Worm (Caenorhabditis elegans) whole organism, L4 larva: ENCODE results near the gene srgp-1.

ENCODE experiments used
- F10B5.3 ChIP-seq: sonication (generic microtip); optimal IDR thresholded peaks from 2 replicates; lab custom pipeline; 2016; ENCODE audit warnings: mild to moderate bottlenecking, missing genetic modification characterization, missing compliant biosample characterization
- F37D6.2 ChIP-seq: sonication (generic microtip); optimal IDR thresholded peaks from 2 replicates; lab custom pipeline; 2016; ENCODE audit warnings: mild to moderate bottlenecking, missing genetic modification characterization, missing compliant biosample characterization
- F44E2.7 ChIP-seq: fragments of 200-800 bp; sonication (Bioruptor generic); IDR thresholded peaks from 2 replicates; pipeline ENCODE4 v2.1.2; 2022; ENCODE audit warnings: missing genetic modification characterization, missing compliant biosample characterization
- F49E8.2 ChIP-seq: sonication (generic microtip); optimal IDR thresholded peaks from 2 replicates; lab custom pipeline; 2016; ENCODE audit warnings: missing compliant biosample characterization, mild to moderate bottlenecking, missing genetic modification characterization, borderline replicate concordance
- ZK337.2 ChIP-seq: fragments of 200-800 bp; sonication (Bioruptor generic); IDR thresholded peaks from 2 replicates; pipeline ENCODE4 v1.3.6; 2022; ENCODE audit warnings: missing genetic modification reagents, missing genetic modification characterization, missing compliant biosample characterization
- ama-1 ChIP-seq: fragments of 150-350 bp; optimal IDR thresholded peaks from 2 replicates; lab custom pipeline; 2014; ENCODE audit warnings: inconsistent platforms, mixed read lengths
- arid-1 ChIP-seq: fragments of 200-800 bp; sonication (Bioruptor generic); conservative IDR thresholded peaks from 2 replicates; pipeline ENCODE4 v1.3.6; 2022; ENCODE audit warnings: missing genetic modification reagents, missing genetic modification characterization, missing compliant biosample characterization
- ceh-28 ChIP-seq: fragments of 150-350 bp; optimal IDR thresholded peaks from 2 replicates; lab custom pipeline; 2014; ENCODE audit warnings: missing biosample characterization, missing genetic modification reagents, missing genetic modification characterization
- ceh-44 ChIP-seq: fragments of 200-800 bp; sonication (Bioruptor generic); IDR thresholded peaks from 2 replicates; pipeline ENCODE4 v1.3.6; 2022; ENCODE audit warnings: missing genetic modification reagents, missing genetic modification characterization, missing compliant biosample characterization
- ces-1 ChIP-seq: fragments of 150-350 bp; sonication (generic microtip); optimal IDR thresholded peaks from 4 replicates; lab custom pipeline; 2014; ENCODE audit warnings: missing biosample characterization, missing genetic modification reagents, missing genetic modification characterization
- ctbp-1 ChIP-seq: fragments of 200-800 bp; sonication (Bioruptor generic); IDR thresholded peaks from 2 replicates; pipeline ENCODE4 v1.3.6; 2022; ENCODE audit warnings: missing genetic modification reagents, missing genetic modification characterization, missing compliant biosample characterization
- daf-12 ChIP-seq: fragments of 150-350 bp; optimal IDR thresholded peaks from 2 replicates; lab custom pipeline; 2014; ENCODE audit warnings: missing biosample characterization, missing genetic modification reagents, missing genetic modification characterization
- dmd-6 ChIP-seq: fragments of 200-800 bp; sonication (Bioruptor generic); IDR thresholded peaks from 2 replicates; pipeline ENCODE4 v1.3.6; 2022; ENCODE audit warnings: missing genetic modification reagents, missing genetic modification characterization, missing compliant biosample characterization
- dmd-9 ChIP-seq: fragments of 200-800 bp; sonication (Bioruptor generic); IDR thresholded peaks from 2 replicates; pipeline ENCODE4 v1.3.6; 2022; ENCODE audit warnings: missing genetic modification reagents, missing genetic modification characterization, missing compliant biosample characterization
- dpl-1 ChIP-seq: fragments of 150-350 bp; optimal IDR thresholded peaks from 2 replicates; lab custom pipeline; 2014; ENCODE audit warnings: missing biosample characterization, missing genetic modification reagents, missing genetic modification characterization
- duxl-1 ChIP-seq: sonication (generic microtip); optimal IDR thresholded peaks from 2 replicates; lab custom pipeline; 2016; ENCODE audit warnings: mild to moderate bottlenecking, missing genetic modification characterization, moderate library complexity, missing compliant biosample characterization; ENCODE audit not compliant: poor library complexity
- dve-1 ChIP-seq: sonication (generic microtip); optimal IDR thresholded peaks from 2 replicates; lab custom pipeline; 2017; ENCODE audit warnings: antibody characterized with exemption, mild to moderate bottlenecking, missing genetic modification characterization, missing compliant biosample characterization; ENCODE audit not compliant: insufficient read depth
- egl-27 ChIP-seq: sonication (generic microtip); optimal IDR thresholded peaks from 3 replicates; lab custom pipeline; 2017; ENCODE audit warnings: missing biosample characterization, missing genetic modification reagents, missing genetic modification characterization
- gei-8 ChIP-seq: fragments of 200-800 bp; sonication (Bioruptor generic); optimal IDR thresholded peaks from 2 replicates; lab custom pipeline; 2018; ENCODE audit warnings: mild to moderate bottlenecking, missing genetic modification characterization, missing compliant biosample characterization
- hlh-30 ChIP-seq: sonication (generic microtip); optimal IDR thresholded peaks from 2 replicates; lab custom pipeline; 2017; ENCODE audit warnings: antibody characterized with exemption, mild to moderate bottlenecking, missing genetic modification characterization, missing compliant biosample characterization; ENCODE audit not compliant: insufficient read depth
- jun-1 ChIP-seq: fragments of 150-350 bp; optimal IDR thresholded peaks from 2 replicates; lab custom pipeline; 2014; ENCODE audit warnings: missing biosample characterization, missing genetic modification reagents, missing genetic modification characterization
- lim-7 ChIP-seq: fragments of 200-800 bp; sonication (Bioruptor generic); IDR thresholded peaks from 2 replicates; pipeline ENCODE4 v1.3.6; 2022; ENCODE audit warnings: missing genetic modification characterization, missing compliant biosample characterization
- lin-29 ChIP-seq: fragments of 200-800 bp; sonication (Bioruptor generic); IDR thresholded peaks from 2 replicates; pipeline ENCODE4 v1.3.6; 2022; ENCODE audit warnings: missing genetic modification reagents, missing genetic modification characterization, missing compliant biosample characterization
- lin-38 ChIP-seq: fragments of 200-800 bp; sonication (Bioruptor generic); IDR thresholded peaks from 2 replicates; pipeline ENCODE4 v1.3.6; 2022; ENCODE audit warnings: missing genetic modification reagents, missing genetic modification characterization, missing compliant biosample characterization
- lin-39 ChIP-seq: fragments of 150-350 bp; optimal IDR thresholded peaks from 2 replicates; lab custom pipeline; 2014; ENCODE audit warnings: missing biosample characterization, missing genetic modification reagents, missing genetic modification characterization
- lsy-2 ChIP-seq, 2 experiments: fragments of 150-350 bp in 1 of 2; sonication (generic microtip) in 1 of 2; optimal IDR thresholded peaks; 2 replicates each; lab custom pipeline; 2014 to 2017; ENCODE audit warnings: missing biosample characterization in 2 of 2, missing genetic modification characterization in 2 of 2
- mep-1 ChIP-seq: fragments of 150-350 bp; sonication (generic microtip); optimal IDR thresholded peaks from 3 replicates; lab custom pipeline; 2014; ENCODE audit warnings: missing biosample characterization, missing genetic modification characterization
- mxl-2 ChIP-seq: fragments of 200-800 bp; sonication (Bioruptor generic); conservative IDR thresholded peaks from 2 replicates; pipeline ENCODE4 v1.3.6; 2022; ENCODE audit warnings: missing genetic modification reagents, missing genetic modification characterization, missing compliant biosample characterization
- mxl-3 ChIP-seq: fragments of 200-800 bp; sonication (Bioruptor generic); optimal IDR thresholded peaks from 2 replicates; lab custom pipeline; 2018; ENCODE audit warnings: mild to moderate bottlenecking, missing genetic modification characterization, missing compliant biosample characterization
- nhr-102 ChIP-seq: sonication (generic microtip); optimal IDR thresholded peaks from 2 replicates; lab custom pipeline; 2016; ENCODE audit warnings: mild to moderate bottlenecking, missing genetic modification characterization, moderate library complexity, missing compliant biosample characterization
- nhr-237 ChIP-seq: sonication (generic microtip); optimal IDR thresholded peaks from 2 replicates; lab custom pipeline; 2017; ENCODE audit warnings: missing biosample characterization, missing genetic modification characterization
- nhr-25 ChIP-seq: sonication (generic microtip); optimal IDR thresholded peaks from 2 replicates; lab custom pipeline; 2017; ENCODE audit warnings: missing genetic modification characterization, mild to moderate bottlenecking, missing compliant biosample characterization, antibody characterized with exemption, moderate library complexity, borderline replicate concordance; ENCODE audit not compliant: insufficient read depth
- nhr-41 ChIP-seq: fragments of 200-800 bp; sonication (Bioruptor generic); IDR thresholded peaks from 2 replicates; pipeline ENCODE4 v1.3.6; 2022; ENCODE audit warnings: missing genetic modification reagents, missing genetic modification characterization, missing compliant biosample characterization
- nhr-42 ChIP-seq: fragments of 200-800 bp; sonication (Bioruptor generic); IDR thresholded peaks from 2 replicates; pipeline ENCODE4 v1.3.6; 2022; ENCODE audit warnings: missing genetic modification characterization, missing compliant biosample characterization
- nhr-48 ChIP-seq: sonication (generic microtip); optimal IDR thresholded peaks from 2 replicates; lab custom pipeline; 2016; ENCODE audit warnings: mild to moderate bottlenecking, missing genetic modification characterization, missing compliant biosample characterization
- nhr-77 ChIP-seq: fragments of 150-350 bp; optimal IDR thresholded peaks from 2 replicates; lab custom pipeline; 2014; ENCODE audit warnings: missing biosample characterization, missing genetic modification characterization
- pqm-1 ChIP-seq: sonication (generic microtip); optimal IDR thresholded peaks from 2 replicates; lab custom pipeline; 2017; ENCODE audit warnings: missing biosample characterization, missing genetic modification characterization
- rbr-2 ChIP-seq: sonication (generic microtip); optimal IDR thresholded peaks from 2 replicates; lab custom pipeline; 2016; ENCODE audit warnings: missing genotype, missing genetic modification characterization, missing compliant biosample characterization
- saeg-2 ChIP-seq: fragments of 200-800 bp; sonication (Bioruptor generic); IDR thresholded peaks from 2 replicates; pipeline ENCODE4 v1.3.6; 2022; ENCODE audit warnings: missing genetic modification reagents, missing genetic modification characterization, missing compliant biosample characterization
- set-16 ChIP-seq: fragments of 200-800 bp; sonication (Bioruptor generic); IDR thresholded peaks from 2 replicates; pipeline ENCODE4 v1.3.6; 2022; ENCODE audit warnings: missing genetic modification reagents, missing genetic modification characterization, missing compliant biosample characterization
- snpc-1.2 ChIP-seq: fragments of 200-800 bp; sonication (Bioruptor generic); IDR thresholded peaks from 2 replicates; pipeline ENCODE4 v1.3.6; 2022; ENCODE audit warnings: missing genetic modification reagents, missing genetic modification characterization, missing compliant biosample characterization
- snpc-4 ChIP-seq: fragments of 150-350 bp; optimal IDR thresholded peaks from 2 replicates; lab custom pipeline; 2014; ENCODE audit warnings: missing biosample characterization, missing genetic modification characterization
- tag-97 ChIP-seq: fragments of 200-800 bp; sonication (Bioruptor generic); IDR thresholded peaks from 2 replicates; pipeline ENCODE4 v1.3.6; 2022; ENCODE audit warnings: missing genetic modification characterization, missing compliant biosample characterization
- tra-1 ChIP-seq: fragments of 200-800 bp; sonication (Bioruptor generic); IDR thresholded peaks from 2 replicates; pipeline ENCODE4 v1.3.6; 2022; ENCODE audit warnings: missing genetic modification reagents, missing genetic modification characterization, missing compliant biosample characterization
- unc-39 ChIP-seq: sonication (generic microtip); optimal IDR thresholded peaks from 2 replicates; lab custom pipeline; 2017; ENCODE audit warnings: missing biosample characterization, missing genetic modification characterization
- vab-7 ChIP-seq: fragments of 200-800 bp; sonication (Bioruptor generic); IDR thresholded peaks from 2 replicates; pipeline ENCODE4 v1.3.6; 2022; ENCODE audit warnings: missing genetic modification reagents, missing genetic modification characterization, missing compliant biosample characterization
- zag-1 ChIP-seq: fragments of 150-350 bp; optimal IDR thresholded peaks from 2 replicates; lab custom pipeline; 2014; ENCODE audit warnings: missing biosample characterization, missing genetic modification characterization
- zip-11 ChIP-seq: fragments of 200-800 bp; sonication (Bioruptor generic); IDR thresholded peaks from 2 replicates; pipeline ENCODE4 v1.3.6; 2022; ENCODE audit warnings: missing genetic modification characterization, missing compliant biosample characterization

The srgp-1 gene

ce11 chrIV:11593415-11594190 lies 23.3 kb downstream of the srgp-1 start, which contains the start of gene F40F11.3 (continued):
- peak; percentile 24 for TF ChIP-seq snpc-1.2 (GFP tag; lab: Robert Waterston, UW)
- TF ChIP-seq pqm-1 (tag; lab: Kevin White, UChicago) = peak; percentile 8
- peak; percentile 76 for TF ChIP-seq dmd-6
- TF ChIP-seq F44E2.7 = no peak
- TF ChIP-seq, all 104 proteins: peak for 57

DNA sequence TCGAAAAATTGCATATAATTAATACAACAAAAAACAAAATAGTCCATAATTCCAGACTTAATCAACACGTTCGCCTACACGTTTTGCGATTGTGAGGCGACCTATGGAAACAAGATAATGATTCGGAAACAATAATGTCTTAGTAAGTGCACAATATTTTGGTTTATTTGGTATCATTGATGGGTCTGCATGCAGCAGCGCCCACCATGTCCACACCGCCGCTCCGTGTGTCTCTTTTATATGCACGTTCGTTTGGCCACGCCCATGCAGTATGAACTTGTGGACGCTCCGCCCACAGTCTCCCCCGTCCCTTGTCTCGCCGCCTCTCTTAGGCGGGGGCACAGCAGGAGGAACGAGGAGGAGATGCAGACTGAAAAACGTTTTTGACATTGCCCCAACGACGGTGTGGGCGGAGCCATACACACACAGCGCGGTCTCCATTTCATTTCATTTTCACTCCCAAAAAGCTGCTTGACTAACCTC lies 23.9 kb downstream of the srgp-1 start, which contains the start of gene mig-38:
TSS of gene mig-38 (plus strand) at position 54 of the 483 bp plus-strand sequence.
- TF ChIP-seq ama-1 (lab: Kevin White, UChicago) (peak; percentile 94), lim-7 (GFP tag; lab: Robert Waterston, UW) (no peak), zag-1 (tag; lab: Kevin White, UChicago) (no peak), ZK337.2 (no peak), nhr-77 (tag; lab: Kevin White, UChicago) (peak; percentile 48), tra-1 (GFP tag; lab: Robert Waterston, UW) (no peak), ceh-44 (GFP tag; lab: Robert Waterston, UW) (no peak), F49E8.2 (tag; lab: Kevin White, UChicago) (no peak), rbr-2 (tag; lab: Kevin White, UChicago) (peak; percentile 50), F10B5.3 (tag; lab: Kevin White, UChicago) (no peak), lin-38 (GFP tag; lab: Robert Waterston, UW) (peak; percentile 7; the same call in 1 of the 2 replicates), nhr-25 (tag; lab: Kevin White, UChicago) (no peak), tag-97 (no peak), ceh-28 (tag; lab: Kevin White, UChicago) (no peak), nhr-102 (no peak), nhr-42 (GFP tag; lab: Robert Waterston, UW) (no peak), lin-29 (GFP tag; lab: Robert Waterston, UW) (no peak), saeg-2 (no peak), set-16 (GFP tag; lab: Robert Waterston, UW) (peak; percentile 79), duxl-1 (tag; lab: Kevin White, UChicago) (no peak), ctbp-1 (GFP tag; lab: Robert Waterston, UW) (peak; percentile 12; the same call in 1 of the 2 replicates), nhr-48 (peak; percentile 65), dve-1 (tag; lab: Kevin White, UChicago) (peak; percentile 8), egl-27 (tag; lab: Kevin White, UChicago) (no peak), daf-12 (tag; lab: Kevin White, UChicago) (no peak), lin-39 (tag; lab: Kevin White, UChicago) (no peak), snpc-4 (tag; lab: Kevin White, UChicago) (no peak), dmd-9 (GFP tag; lab: Robert Waterston, UW) (0 out of 2 replicates have a peak, but pooled peaks have one; percentile 10), lsy-2 (tag; optimal IDR thresholded peaks at IDR 0.05; lab: Kevin White, UChicago) (peak in 1 of 2 experiments; percentile 50), mxl-3 (peak; percentile 92), mep-1 (tag; lab: Kevin White, UChicago) (peak; percentile 50), unc-39 (no peak), nhr-41 (GFP tag; lab: Robert Waterston, UW) (no peak), F37D6.2 (no peak), hlh-30 (peak; percentile 47), ces-1 (no peak), mxl-2 (GFP tag; lab: Robert Waterston, UW) (no peak), gei-8 (GFP tag; lab: Kevin White, UChicago) (no peak), dpl-1 (GFP tag; lab: Kevin White, UChicago) (peak; percentile 5), zip-11 (GFP tag; lab: Robert Waterston, UW) (no peak), vab-7 (GFP tag; lab: Robert Waterston, UW) (no peak), jun-1 (no peak), arid-1 (GFP tag; lab: Robert Waterston, UW) (peak; percentile 45), nhr-237 (no peak)
